Fruit fly (Drosophila melanogaster): ENCODE measurements around the gene CG13995.

CG13995 gene

DNA sequence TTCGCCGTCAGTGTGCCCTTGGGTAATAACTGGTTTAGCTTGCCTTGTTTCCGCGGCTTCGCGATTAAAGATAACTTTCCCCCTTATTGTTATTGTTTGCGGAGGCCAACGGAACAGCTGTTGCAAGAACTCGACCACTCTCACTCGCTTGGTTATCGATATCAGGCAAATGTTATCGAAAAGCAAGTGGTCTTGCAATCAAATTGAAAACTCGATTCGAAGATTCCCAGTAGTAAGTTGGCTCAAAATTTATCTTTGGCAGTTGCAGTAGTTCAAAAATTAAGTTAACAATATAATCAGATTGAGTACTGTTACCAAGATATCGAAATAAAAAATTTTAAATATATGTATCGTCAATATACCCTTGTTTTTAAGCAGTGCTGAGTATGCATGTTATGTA is 11.7 kb downstream of the CG13995 start, which contains the start of the genes Fbw5 and CG9147:
Gene Fbw5 (minus strand): TSS at position 131 of the 400 bp plus-strand sequence.
Gene CG9147 (plus strand): TSS at position 175 of the 400 bp plus-strand sequence.
- TF ChIP-seq Sin3A (optimal IDR thresholded peaks at IDR 0.05) (no peak), psq (optimal IDR thresholded peaks at IDR 0.05) (no peak), h (optimal IDR thresholded peaks at IDR 0.05) (no peak), insv (optimal IDR thresholded peaks at IDR 0.05) (no peak), Myc (optimal IDR thresholded peaks at IDR 0.05) (no peak), ttk (optimal IDR thresholded peaks at IDR 0.05) (no peak)

DNA sequence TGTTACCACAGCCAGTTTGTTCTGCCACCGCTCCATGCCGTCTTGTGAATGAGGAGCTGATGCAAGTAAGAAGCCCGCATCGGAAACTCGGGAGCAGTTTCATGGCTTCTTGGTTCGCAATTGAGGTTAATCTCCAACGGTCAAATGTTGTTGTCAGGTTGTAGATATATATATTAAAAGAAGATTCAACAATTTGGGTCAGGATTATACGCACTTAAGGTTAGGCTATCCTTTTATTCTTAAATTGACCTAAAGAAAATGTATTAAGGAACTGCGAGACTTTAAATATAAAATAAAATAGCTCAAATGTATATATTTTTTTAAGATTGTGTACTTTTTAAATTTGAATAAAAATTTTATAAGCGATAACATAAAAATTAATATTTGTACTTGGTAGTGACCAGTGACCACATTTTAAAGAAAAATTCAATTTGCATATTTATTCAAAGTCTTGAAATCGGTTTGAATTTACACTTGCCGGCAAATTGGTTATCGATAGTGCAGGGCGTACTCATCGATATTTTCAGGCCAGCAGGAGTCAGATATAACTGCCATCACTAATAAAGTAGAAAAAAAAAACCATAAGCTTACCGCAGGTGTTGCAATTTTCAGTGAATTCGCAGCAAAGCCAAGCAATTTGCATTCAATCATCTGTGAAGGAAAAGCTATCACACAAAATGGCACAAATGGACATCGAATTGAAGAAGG is 14.6 kb downstream of the CG13995 start, which contains the start of the genes CG9150 and Pfdn1:
Gene CG9150 (minus strand): TSS at position 51 of the 708 bp plus-strand sequence.
Gene Pfdn1 (plus strand): TSS at position 536 of the 708 bp plus-strand sequence.
- TF ChIP-seq insv (optimal IDR thresholded peaks at IDR 0.05): no peak
- no peak for TF ChIP-seq h (optimal IDR thresholded peaks at IDR 0.05)
- no peak for TF ChIP-seq psq (optimal IDR thresholded peaks at IDR 0.05)
- no peak for TF ChIP-seq Myc (optimal IDR thresholded peaks at IDR 0.05)
- TF ChIP-seq ttk (optimal IDR thresholded peaks at IDR 0.05): no peak

DNA sequence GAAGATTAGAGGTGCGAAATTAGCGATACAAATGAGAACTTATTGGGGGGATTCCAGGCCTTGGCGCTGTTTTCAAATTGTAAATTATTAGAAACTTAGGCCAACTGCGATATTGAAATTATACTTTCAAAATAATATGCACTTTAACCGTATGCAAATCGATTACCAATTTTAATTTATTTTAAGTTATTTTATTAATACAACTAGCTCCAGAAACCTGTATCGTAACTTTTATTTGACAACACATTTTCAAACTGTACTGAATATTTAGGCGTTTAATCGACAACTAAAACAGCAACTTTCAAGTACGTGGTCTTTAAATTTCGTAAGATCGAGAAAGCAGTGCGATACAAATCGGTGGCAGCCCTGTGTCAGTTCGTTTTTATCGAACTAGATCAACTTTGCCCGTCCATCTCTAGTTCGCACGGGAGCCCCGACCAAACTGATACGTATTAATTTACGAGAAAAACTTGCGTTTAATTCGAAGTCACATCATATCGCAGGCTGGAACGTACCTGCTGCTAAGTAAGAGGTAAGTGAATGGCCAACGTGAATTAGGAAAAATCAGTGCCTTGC is 16.6 kb downstream of the CG13995 start, which contains the start of the genes CG9154 and Kr-h2:
Gene CG9154 (minus strand): TSS at position 31 of the 576 bp plus-strand sequence.
Gene Kr-h2 (plus strand): TSS at position 335 of the 576 bp plus-strand sequence.
- TF ChIP-seq psq (optimal IDR thresholded peaks at IDR 0.05) (no peak), insv (optimal IDR thresholded peaks at IDR 0.05) (no peak), ttk (optimal IDR thresholded peaks at IDR 0.05) (no peak), h (optimal IDR thresholded peaks at IDR 0.05) (no peak), Myc (optimal IDR thresholded peaks at IDR 0.05) (no peak), Sin3A (optimal IDR thresholded peaks at IDR 0.05) (no peak)

DNA sequence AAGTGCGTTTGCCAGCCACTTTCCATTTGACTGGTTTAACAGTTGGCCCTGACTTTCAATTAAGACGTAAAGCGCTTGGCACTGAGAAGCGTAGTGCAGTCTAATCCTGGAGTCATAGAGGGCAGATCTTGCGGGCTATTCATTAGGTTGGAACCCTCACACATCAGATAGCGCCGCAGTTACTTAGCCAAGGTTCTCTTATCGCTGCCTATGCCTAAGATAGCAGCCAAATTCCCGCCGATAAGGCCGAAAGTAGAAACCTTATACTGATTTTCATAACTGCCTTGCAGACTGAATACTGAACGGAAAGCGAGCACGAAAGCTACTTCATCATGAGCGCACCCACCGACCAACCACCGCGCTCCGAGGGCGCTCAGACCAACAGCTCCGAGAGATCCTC is 18.0 kb downstream of the CG13995 start:
- TF ChIP-seq psq (optimal IDR thresholded peaks at IDR 0.05) (no peak), ttk (optimal IDR thresholded peaks at IDR 0.05) (no peak), h (optimal IDR thresholded peaks at IDR 0.05) (no peak), insv (optimal IDR thresholded peaks at IDR 0.05) (no peak), Sin3A (optimal IDR thresholded peaks at IDR 0.05) (no peak), Myc (optimal IDR thresholded peaks at IDR 0.05) (no peak)

DNA sequence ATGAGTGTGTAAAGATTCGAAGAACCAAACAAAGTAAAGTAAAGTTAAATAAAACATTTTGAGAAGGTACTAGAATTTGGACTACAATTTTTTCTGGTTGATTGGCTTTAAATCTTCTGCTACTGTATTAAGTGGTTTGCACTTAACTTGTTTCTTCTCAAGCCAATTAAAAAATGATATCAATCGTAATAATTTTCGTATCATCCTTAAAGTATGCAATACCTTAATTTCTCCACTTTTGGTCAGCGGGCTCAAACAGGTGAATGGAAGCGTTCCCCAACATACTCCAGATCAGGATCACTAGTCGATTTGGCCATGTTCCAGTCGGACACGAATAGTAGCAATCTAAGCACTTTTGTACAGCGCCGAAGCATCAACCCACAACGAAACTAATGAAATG is 19.8 kb downstream of the CG13995 start:
- TF ChIP-seq h (optimal IDR thresholded peaks at IDR 0.05) (no peak), Myc (optimal IDR thresholded peaks at IDR 0.05) (no peak)

DNA sequence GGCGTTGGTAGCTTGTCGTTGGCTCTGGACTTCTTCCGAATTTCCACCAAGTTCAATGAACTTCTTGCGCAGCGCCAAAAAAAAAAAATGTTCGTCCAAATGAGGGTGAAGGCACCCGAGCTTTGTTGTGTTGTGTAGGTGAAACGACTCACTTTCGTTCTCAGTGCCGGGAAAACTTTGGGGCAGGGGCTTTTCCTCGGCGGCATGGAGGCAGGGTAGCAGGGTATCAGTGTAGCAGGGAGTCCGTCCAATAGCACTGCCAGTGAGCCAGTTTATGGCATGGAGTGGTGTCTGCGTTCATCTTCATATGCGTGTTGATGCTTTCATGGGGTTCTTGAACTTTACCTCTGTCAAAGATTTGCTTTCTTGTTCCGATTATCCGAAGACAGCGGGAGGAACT is 20.2 kb downstream of the CG13995 start:
- TF ChIP-seq insv (optimal IDR thresholded peaks at IDR 0.05) (no peak), h (optimal IDR thresholded peaks at IDR 0.05) (no peak), ttk (optimal IDR thresholded peaks at IDR 0.05) (no peak), psq (optimal IDR thresholded peaks at IDR 0.05) (no peak), Myc (optimal IDR thresholded peaks at IDR 0.05) (no peak), Sin3A (optimal IDR thresholded peaks at IDR 0.05) (no peak)

DNA sequence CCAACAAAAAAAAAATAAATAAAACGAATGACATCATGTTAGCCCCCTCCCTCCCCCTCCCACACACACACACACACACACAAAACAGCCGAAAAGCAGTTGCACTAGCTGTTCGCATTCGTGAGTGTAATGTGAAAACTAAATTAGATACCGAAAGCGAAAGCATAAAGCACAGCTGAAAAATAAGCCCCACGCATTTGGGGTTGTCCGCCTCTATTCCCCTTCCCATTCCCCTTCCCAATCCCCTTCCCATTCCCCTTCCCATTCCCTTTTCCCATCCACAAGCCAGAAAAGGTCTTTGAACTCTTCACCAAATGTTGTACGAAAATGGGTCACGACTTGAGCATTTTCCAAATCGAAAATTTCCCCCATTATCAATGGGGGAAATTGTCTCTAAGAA is 21.2 kb downstream of the CG13995 start:
- no peak for TF ChIP-seq h (optimal IDR thresholded peaks at IDR 0.05)
- TF ChIP-seq Myc (optimal IDR thresholded peaks at IDR 0.05): no peak
- no peak for TF ChIP-seq ttk (optimal IDR thresholded peaks at IDR 0.05)
- TF ChIP-seq Sin3A (optimal IDR thresholded peaks at IDR 0.05): no peak
- TF ChIP-seq psq (optimal IDR thresholded peaks at IDR 0.05): no peak
- no peak for TF ChIP-seq insv (optimal IDR thresholded peaks at IDR 0.05)

DNA sequence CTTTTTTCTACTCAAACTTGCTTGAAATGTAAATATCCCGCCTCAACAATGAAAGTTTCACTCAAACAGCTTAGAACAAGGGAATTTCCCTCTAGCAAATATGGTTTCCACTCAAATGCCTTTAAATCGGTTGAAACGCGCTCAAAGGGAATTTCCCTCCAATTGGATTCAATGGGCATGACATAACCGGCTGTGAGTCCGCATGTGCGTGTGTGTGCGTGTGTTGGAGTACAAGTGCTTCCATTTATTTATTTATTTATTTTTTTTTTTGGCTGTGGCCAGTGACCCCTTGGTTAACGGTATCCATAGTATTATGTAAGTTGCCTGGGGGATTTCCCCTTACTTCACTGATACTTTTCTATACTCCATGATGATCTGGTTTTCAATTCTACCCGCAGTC is 22.0 kb downstream of the CG13995 start:
- TF ChIP-seq insv (optimal IDR thresholded peaks at IDR 0.05) (no peak), ttk (optimal IDR thresholded peaks at IDR 0.05) (no peak), h (optimal IDR thresholded peaks at IDR 0.05) (no peak), Sin3A (optimal IDR thresholded peaks at IDR 0.05) (no peak), Myc (optimal IDR thresholded peaks at IDR 0.05) (no peak), psq (optimal IDR thresholded peaks at IDR 0.05) (no peak)

DNA sequence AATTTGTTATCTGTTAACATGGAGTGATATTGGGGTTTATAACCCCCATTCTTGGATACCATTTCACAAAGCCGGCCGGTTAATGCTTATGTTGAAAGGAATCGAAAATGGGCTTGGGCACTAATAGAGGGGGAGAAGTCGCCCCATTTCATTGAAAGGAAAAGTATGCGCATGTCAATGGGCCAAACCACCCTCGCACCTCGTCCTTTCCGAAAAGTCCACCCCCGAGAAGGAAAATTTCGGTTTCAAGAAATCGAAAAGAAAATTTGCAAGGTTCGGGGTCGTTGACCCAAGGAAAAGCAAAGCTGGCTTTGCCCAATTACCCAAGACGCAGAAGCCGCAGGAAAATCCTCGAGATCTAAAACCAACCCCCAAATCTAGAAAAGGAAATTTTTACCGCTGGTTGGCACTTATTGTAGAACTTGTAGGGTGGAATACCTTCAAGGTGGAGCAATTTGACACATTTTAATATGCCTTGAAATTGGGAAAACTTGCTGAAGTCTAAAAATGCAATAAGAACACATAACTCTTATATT is 22.8 kb downstream of the CG13995 start:
- TF ChIP-seq Sin3A (optimal IDR thresholded peaks at IDR 0.05) (no peak), psq (optimal IDR thresholded peaks at IDR 0.05) (no peak), h (optimal IDR thresholded peaks at IDR 0.05) (no peak), ttk (optimal IDR thresholded peaks at IDR 0.05) (no peak), insv (optimal IDR thresholded peaks at IDR 0.05) (no peak), Myc (optimal IDR thresholded peaks at IDR 0.05) (no peak)

DNA sequence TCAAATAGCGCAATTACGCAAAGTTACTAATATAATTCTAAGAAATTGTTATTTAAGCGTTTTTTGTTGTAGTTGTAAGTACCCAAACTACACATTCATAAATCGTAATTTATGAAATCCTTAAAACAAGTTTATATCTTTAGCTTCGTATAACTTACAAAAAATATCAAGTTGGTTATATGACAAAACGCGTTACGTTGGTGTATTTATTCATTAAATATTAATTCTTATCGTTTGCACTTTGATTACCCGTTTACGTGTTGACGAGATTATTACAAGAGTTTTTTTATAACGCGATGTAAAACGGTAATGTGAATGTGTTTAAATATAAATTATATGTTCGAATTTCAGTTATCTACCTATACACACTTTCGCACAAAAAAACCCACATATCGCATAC is 23.5 kb downstream of the CG13995 start:
- TF ChIP-seq psq (optimal IDR thresholded peaks at IDR 0.05): no peak
- TF ChIP-seq h (optimal IDR thresholded peaks at IDR 0.05): no peak
- TF ChIP-seq Myc (optimal IDR thresholded peaks at IDR 0.05): no peak
- no peak for TF ChIP-seq insv (optimal IDR thresholded peaks at IDR 0.05)
- TF ChIP-seq ttk (optimal IDR thresholded peaks at IDR 0.05): no peak
- TF ChIP-seq Sin3A (optimal IDR thresholded peaks at IDR 0.05): no peak

DNA sequence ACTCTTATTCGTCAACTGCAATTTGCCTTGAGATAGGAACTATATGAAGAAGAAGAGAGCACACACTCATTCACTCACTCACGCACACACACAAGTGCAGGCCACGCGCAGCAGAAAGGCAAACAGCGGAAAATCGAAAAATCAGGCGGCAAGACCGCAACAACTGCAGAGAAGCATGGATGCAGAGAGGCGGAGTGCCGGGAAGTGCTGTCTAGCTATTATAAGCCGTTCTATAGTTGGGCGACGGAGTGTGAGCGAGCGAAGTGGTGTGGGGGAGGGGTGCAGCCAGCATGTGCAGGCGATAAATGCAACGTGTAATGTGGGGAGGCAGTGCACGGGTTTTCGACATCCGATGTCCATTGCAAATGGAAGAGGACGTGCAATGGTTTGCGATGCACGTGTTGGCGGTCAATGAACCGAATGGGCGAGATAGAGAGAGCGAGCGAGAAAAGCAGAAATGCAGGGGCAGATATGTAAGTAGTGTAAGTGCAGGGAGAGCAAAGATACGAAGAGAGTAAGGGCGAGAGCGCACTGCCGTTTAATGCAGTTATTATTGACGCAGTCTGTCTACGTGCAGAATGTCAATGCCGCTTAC is 24.8 kb downstream of the CG13995 start:
- TF ChIP-seq insv (optimal IDR thresholded peaks at IDR 0.05) (no peak), ttk (optimal IDR thresholded peaks at IDR 0.05) (no peak), psq (optimal IDR thresholded peaks at IDR 0.05) (no peak), Myc (optimal IDR thresholded peaks at IDR 0.05) (no peak), Sin3A (optimal IDR thresholded peaks at IDR 0.05) (no peak), h (optimal IDR thresholded peaks at IDR 0.05) (no peak)

DNA sequence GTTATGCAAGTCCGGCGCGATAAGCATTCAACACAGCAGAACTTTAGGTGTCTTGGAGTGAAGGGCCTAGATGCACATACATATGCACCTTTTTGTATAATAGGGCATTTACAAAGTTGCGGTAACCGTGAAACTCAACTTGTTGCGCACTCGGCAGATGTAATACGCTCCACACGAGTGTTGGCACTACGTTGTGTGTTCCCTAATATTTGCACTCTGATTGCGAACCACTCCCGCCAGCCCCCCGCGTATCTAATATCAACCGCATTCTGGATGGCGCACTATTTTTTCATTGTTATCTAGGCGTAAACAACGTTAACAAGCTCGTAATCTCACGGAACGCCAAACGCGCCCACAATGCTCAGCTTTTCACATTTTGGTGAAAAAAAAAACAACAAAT is 26.2 kb downstream of the CG13995 start:
- no peak for TF ChIP-seq insv (optimal IDR thresholded peaks at IDR 0.05)
- TF ChIP-seq Myc (optimal IDR thresholded peaks at IDR 0.05): no peak
- no peak for TF ChIP-seq h (optimal IDR thresholded peaks at IDR 0.05)
- no peak for TF ChIP-seq ttk (optimal IDR thresholded peaks at IDR 0.05)

All from Kc167 (cell line).